Worm (Caenorhabditis elegans) whole organism, L2 larva: ENCODE measurements around the gene F52G3.5.

Experiments
- C34F6.9 ChIP-seq: fragments of 150-350 bp; optimal IDR thresholded peaks from 2 replicates; lab custom pipeline; 2014; ENCODE audit warnings: missing biosample characterization, missing genetic modification characterization
- R02D3.7 ChIP-seq: fragments of 150-350 bp; optimal IDR thresholded peaks from 2 replicates; lab custom pipeline; 2014; ENCODE audit warnings: missing biosample characterization, missing genetic modification characterization
- Y55F3AM.14 ChIP-seq: fragments of 200-800 bp; sonication (Bioruptor generic); optimal IDR thresholded peaks from 2 replicates; lab custom pipeline; 2018; ENCODE audit warnings: mild to moderate bottlenecking, missing genetic modification characterization, missing compliant biosample characterization
- alr-1 ChIP-seq: fragments of 150-350 bp; optimal IDR thresholded peaks from 2 replicates; lab custom pipeline; 2014; ENCODE audit warnings: missing biosample characterization, missing genetic modification characterization
- aly-2 ChIP-seq: fragments of 150-350 bp; optimal IDR thresholded peaks from 2 replicates; lab custom pipeline; 2014; ENCODE audit warnings: missing biosample characterization, missing genetic modification characterization
- blmp-1 ChIP-seq: sonication (generic microtip); optimal IDR thresholded peaks from 2 replicates; lab custom pipeline; 2017; ENCODE audit warnings: missing genetic modification characterization, mild to moderate bottlenecking, missing compliant biosample characterization, antibody characterized with exemption, moderate library complexity; ENCODE audit not compliant: insufficient read depth
- crh-2 ChIP-seq: sonication (generic microtip); optimal IDR thresholded peaks from 2 replicates; lab custom pipeline; 2017; ENCODE audit warnings: missing biosample characterization, missing genetic modification characterization
- dmd-4 ChIP-seq: sonication (generic microtip); optimal IDR thresholded peaks from 2 replicates; lab custom pipeline; 2017; ENCODE audit warnings: missing biosample characterization, missing genetic modification characterization
- egl-27 ChIP-seq: sonication (generic microtip); optimal IDR thresholded peaks from 3 replicates; lab custom pipeline; 2017; ENCODE audit warnings: missing biosample characterization, missing genetic modification reagents, missing genetic modification characterization
- elt-1 ChIP-seq: fragments of 150-350 bp; optimal IDR thresholded peaks from 2 replicates; lab custom pipeline; 2014; ENCODE audit warnings: missing biosample characterization, missing genetic modification characterization
- fos-1 ChIP-seq: fragments of 150-350 bp; optimal IDR thresholded peaks from 2 replicates; lab custom pipeline; 2014; ENCODE audit warnings: missing biosample characterization, missing genetic modification characterization
- gmeb-1 ChIP-seq: fragments of 150-350 bp; optimal IDR thresholded peaks from 2 replicates; lab custom pipeline; 2014; ENCODE audit warnings: missing biosample characterization, missing genetic modification characterization
- lsy-2 ChIP-seq, 2 experiments: fragments of 150-350 bp in 1 of 2; sonication (generic microtip) in 1 of 2; optimal IDR thresholded peaks; 2 replicates each; lab custom pipeline; 2014 to 2017; ENCODE audit warnings: missing biosample characterization in 2 of 2, missing genetic modification characterization in 2 of 2
- mab-5 ChIP-seq: fragments of 150-350 bp; optimal IDR thresholded peaks from 2 replicates; lab custom pipeline; 2014; ENCODE audit warnings: missing biosample characterization, missing genetic modification characterization
- mbf-1 ChIP-seq: sonication (generic microtip); optimal IDR thresholded peaks from 2 replicates; lab custom pipeline; 2017; ENCODE audit warnings: missing biosample characterization, missing genetic modification characterization
- nhr-12 ChIP-seq: fragments of 150-350 bp; optimal IDR thresholded peaks from 2 replicates; lab custom pipeline; 2014; ENCODE audit warnings: missing biosample characterization, missing genetic modification characterization
- nhr-129 ChIP-seq: fragments of 150-350 bp; optimal IDR thresholded peaks from 2 replicates; lab custom pipeline; 2014; ENCODE audit warnings: missing biosample characterization, missing genetic modification characterization
- nhr-237 ChIP-seq: fragments of 150-350 bp; optimal IDR thresholded peaks from 2 replicates; lab custom pipeline; 2014; ENCODE audit warnings: missing biosample characterization, missing genetic modification characterization
- nhr-77 ChIP-seq: fragments of 150-350 bp; optimal IDR thresholded peaks from 2 replicates; lab custom pipeline; 2014; ENCODE audit warnings: missing biosample characterization, missing genetic modification characterization
- peb-1 ChIP-seq: fragments of 150-350 bp; optimal IDR thresholded peaks from 2 replicates; lab custom pipeline; 2014; ENCODE audit warnings: missing biosample characterization, missing genetic modification characterization
- sem-4 ChIP-seq: fragments of 150-350 bp; optimal IDR thresholded peaks from 2 replicates; lab custom pipeline; 2014; ENCODE audit warnings: missing biosample characterization, missing genetic modification reagents, missing genetic modification characterization
- skn-1 ChIP-seq: sonication (generic microtip); optimal IDR thresholded peaks from 2 replicates; lab custom pipeline; 2017; ENCODE audit warnings: missing biosample characterization, missing genetic modification characterization
- sma-3 ChIP-seq: sonication (generic microtip); optimal IDR thresholded peaks from 2 replicates; lab custom pipeline; 2016; ENCODE audit warnings: missing genetic modification reagents, missing genetic modification characterization, missing compliant biosample characterization
- sma-9 ChIP-seq, 2 experiments: fragments of 150-350 bp in 1 of 2; sonication (generic microtip) in 1 of 2; optimal IDR thresholded peaks; 2 replicates each; lab custom pipeline; 2014 to 2016; ENCODE audit warnings: missing genetic modification characterization in 2 of 2, mild to moderate bottlenecking in 1 of 2, missing biosample characterization in 1 of 2, missing compliant biosample characterization in 1 of 2, missing genetic modification reagents in 1 of 2, moderate library complexity in 1 of 2
- snpc-4 ChIP-seq: fragments of 150-350 bp; optimal IDR thresholded peaks from 2 replicates; lab custom pipeline; 2014; ENCODE audit warnings: missing biosample characterization, missing genetic modification characterization
- unc-39 ChIP-seq: fragments of 150-350 bp; optimal IDR thresholded peaks from 2 replicates; lab custom pipeline; 2014; ENCODE audit warnings: missing biosample characterization, missing genetic modification characterization
- unc-55 ChIP-seq: fragments of 150-350 bp; sonication (generic microtip); optimal IDR thresholded peaks from 3 replicates; lab custom pipeline; 2014; ENCODE audit warnings: missing biosample characterization, missing genetic modification reagents, missing genetic modification characterization
- zag-1 ChIP-seq: fragments of 150-350 bp; optimal IDR thresholded peaks from 2 replicates; lab custom pipeline; 2014; ENCODE audit warnings: missing biosample characterization, missing genetic modification characterization
- ztf-1 ChIP-seq: fragments of 200-800 bp; sonication (Bioruptor generic); conservative IDR thresholded peaks from 2 replicates; pipeline ENCODE4 v1.3.6; 2022; ENCODE audit warnings: missing genetic modification characterization, missing compliant biosample characterization
- ztf-11 ChIP-seq: sonication (generic microtip); optimal IDR thresholded peaks from 2 replicates; lab custom pipeline; 2017; ENCODE audit warnings: missing biosample characterization, missing genetic modification characterization
- ztf-4 ChIP-seq: fragments of 150-350 bp; optimal IDR thresholded peaks from 2 replicates; lab custom pipeline; 2014; ENCODE audit warnings: missing biosample characterization, missing genetic modification characterization

Gene F52G3.5

ce11 chrX:16995149-16995885 is 19.4 kb upstream of the F52G3.5 start:
- no peak for TF ChIP-seq Y55F3AM.14 (GFP tag; lab: Kevin White, UChicago)
- peak; percentile 87 for TF ChIP-seq blmp-1 (tag; lab: Kevin White, UChicago)

DNA sequence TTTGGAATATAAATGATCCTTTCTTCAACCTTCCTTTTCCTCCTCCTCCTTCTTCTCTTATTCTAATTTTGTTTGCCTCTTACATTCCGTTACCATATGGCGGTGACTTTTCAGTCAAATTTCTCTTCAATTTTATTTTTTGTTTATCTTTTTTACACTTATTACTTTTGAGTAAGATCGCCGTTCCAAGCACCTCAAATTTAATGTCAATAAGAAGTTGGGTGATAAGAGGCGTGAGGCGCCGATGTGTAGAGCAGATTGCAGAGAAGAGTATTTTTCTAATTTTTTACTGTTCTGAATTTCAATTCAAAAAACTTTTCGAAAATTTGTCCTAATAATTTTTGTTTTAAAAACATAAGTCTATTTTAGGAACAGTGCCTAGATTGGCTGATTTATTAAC is 18.5 kb upstream of the F52G3.5 start:
- TF ChIP-seq alr-1 (tag; lab: Kevin White, UChicago) (no peak), ztf-11 (no peak), unc-39 (tag; lab: Kevin White, UChicago) (no peak), elt-1 (tag; lab: Kevin White, UChicago) (no peak), snpc-4 (tag; lab: Kevin White, UChicago) (no peak), R02D3.7 (no peak)

DNA sequence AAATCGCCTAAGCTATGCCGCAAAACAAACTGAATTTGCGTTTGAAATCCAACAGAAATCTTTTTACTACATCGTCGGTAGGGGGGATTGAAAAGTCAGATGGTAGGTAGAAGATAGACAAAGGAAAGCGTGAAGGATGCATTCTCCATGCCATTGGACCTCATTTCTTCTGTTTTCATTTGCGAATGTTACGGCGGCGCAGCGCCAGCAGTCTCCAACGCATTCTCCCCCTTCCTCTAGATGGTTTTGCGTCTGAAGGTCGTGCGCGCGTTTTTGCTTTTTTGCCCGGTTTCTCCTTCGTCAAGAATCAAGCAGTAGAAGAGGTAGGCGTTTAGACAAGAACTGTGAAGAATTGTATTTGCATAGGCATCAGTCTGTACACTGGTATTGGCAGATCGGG is 17.6 kb upstream of the F52G3.5 start:
- TF ChIP-seq blmp-1 (tag; lab: Kevin White, UChicago), result no peak
- no peak for TF ChIP-seq ztf-1 (GFP tag; lab: Robert Waterston, UW)
- no peak for TF ChIP-seq aly-2 (tag; lab: Kevin White, UChicago)
- no peak for TF ChIP-seq peb-1 (tag; lab: Kevin White, UChicago)
- no peak for TF ChIP-seq nhr-129 (tag; lab: Kevin White, UChicago)
- TF ChIP-seq crh-2, result no peak
- no peak for TF ChIP-seq nhr-77
- no peak for TF ChIP-seq ztf-11
- no peak for TF ChIP-seq ztf-4
- TF ChIP-seq fos-1 (tag; lab: Kevin White, UChicago), result no peak
- no peak for TF ChIP-seq nhr-237 (tag; lab: Kevin White, UChicago)
- TF ChIP-seq alr-1 (tag; lab: Kevin White, UChicago), result no peak
- no peak for TF ChIP-seq mbf-1 (tag; lab: Kevin White, UChicago)
- TF ChIP-seq, all 48 proteins: peak for 0

ce11 chrX:16991437-16991836 is 15.5 kb upstream of the F52G3.5 start:
- TF ChIP-seq ztf-4, result no peak
- TF ChIP-seq zag-1 (tag; lab: Kevin White, UChicago), result peak; percentile 49
- peak; percentile 8 for TF ChIP-seq C34F6.9 (tag; lab: Kevin White, UChicago)
- TF ChIP-seq lsy-2 (tag; optimal IDR thresholded peaks at IDR 0.05; lab: Kevin White, UChicago), result peak in 1 of 2 experiments; percentile 5
- no peak for TF ChIP-seq sem-4 (tag; lab: Kevin White, UChicago)
- no peak for TF ChIP-seq nhr-12 (tag; lab: Kevin White, UChicago)
- TF ChIP-seq aly-2 (tag; lab: Kevin White, UChicago), result no peak
- TF ChIP-seq sma-9 (GFP tag; optimal IDR thresholded peaks at IDR 0.05; lab: Kevin White, UChicago), result peak; percentile 1
- no peak for TF ChIP-seq sma-9 (tag; optimal IDR thresholded peaks at IDR 0.05; lab: Kevin White, UChicago)
- no peak for TF ChIP-seq gmeb-1
- peak; percentile 0 for TF ChIP-seq nhr-129 (tag; lab: Kevin White, UChicago)

DNA sequence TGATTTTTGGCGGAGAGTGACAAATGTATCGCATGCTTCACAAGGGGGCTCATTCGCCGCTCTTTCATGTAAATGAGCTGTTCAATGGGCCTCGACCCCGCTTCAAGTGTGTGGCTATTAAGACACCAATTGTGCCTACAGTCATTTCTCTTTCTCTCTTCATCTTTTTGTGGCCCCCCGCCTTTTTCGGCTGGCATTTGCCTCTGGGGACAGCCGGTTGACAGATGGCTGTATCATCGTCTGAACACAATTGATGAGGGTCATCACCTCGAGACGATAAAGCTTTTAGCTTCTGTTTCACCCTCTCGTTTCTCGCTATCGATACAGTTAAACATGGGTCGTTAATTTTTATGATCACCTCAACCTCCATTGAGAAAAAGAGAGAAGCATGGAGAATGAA is 12.4 kb upstream of the F52G3.5 start:
- TF ChIP-seq mab-5 (tag; lab: Kevin White, UChicago) (peak; percentile 18), egl-27 (tag; lab: Kevin White, UChicago) (no peak)

- no peak for TF ChIP-seq nhr-77
- TF ChIP-seq elt-1 (tag; lab: Kevin White, UChicago), result no peak
- TF ChIP-seq skn-1 (tag; lab: Kevin White, UChicago), result no peak
- no peak for TF ChIP-seq fos-1 (tag; lab: Kevin White, UChicago)
- no peak for TF ChIP-seq C34F6.9 (tag; lab: Kevin White, UChicago)
- TF ChIP-seq dmd-4 (tag; lab: Kevin White, UChicago), result no peak
- no peak for TF ChIP-seq sma-3 (GFP tag; lab: Kevin White, UChicago)
- no peak for TF ChIP-seq unc-55 (GFP tag; lab: Kevin White, UChicago)
- TF ChIP-seq R02D3.7, result no peak
- TF ChIP-seq sem-4 (tag; lab: Kevin White, UChicago), result no peak
- TF ChIP-seq, all 48 proteins: peak for 0
Observed at ce11 chrX:16978308-16978707, 2.4 kb upstream of the F52G3.5 start, which contains the start of gene mbl-1. TSS of gene mbl-1 (plus strand) at chrX:16978608.
